Fruit fly (Drosophila melanogaster) whole organism, embryonic: Measurements from ENCODE around the gene CG33647.

ENCODE experiments used
- Ada2b ChIP-seq: fragments of 200-800 bp; sonication (Bioruptor generic); IDR thresholded peaks from 2 replicates; pipeline ENCODE4 v1.3.6; 2022; ENCODE audit warnings: missing biosample characterization, missing genetic modification characterization
- BEAF-32 ChIP-seq: fragments of 200-800 bp; sonication (Bioruptor generic); optimal IDR thresholded peaks from 3 replicates; lab custom pipeline; 2017; ENCODE audit warnings: missing biosample characterization, missing genetic modification characterization, mild to moderate bottlenecking, moderate library complexity, missing genetic modification reagents
- C15 ChIP-seq: fragments of 200-800 bp; sonication (Bioruptor generic); IDR thresholded peaks from 3 replicates; pipeline ENCODE4 v1.3.6; 2022; ENCODE audit warnings: missing biosample characterization, missing genetic modification characterization
- CG10147 ChIP-seq: fragments of 200-800 bp; sonication (Bioruptor generic); optimal IDR thresholded peaks from 2 replicates; lab custom pipeline; 2019; ENCODE audit warnings: missing biosample characterization, mild to moderate bottlenecking, missing genetic modification characterization, moderate library complexity
- CG10267 ChIP-seq: fragments of 200-800 bp; sonication (Bioruptor generic); optimal IDR thresholded peaks from 2 replicates; lab custom pipeline; 2018; ENCODE audit warnings: missing biosample characterization, mild to moderate bottlenecking, missing genetic modification characterization, moderate library complexity
- CG10979 ChIP-seq: fragments of 200-800 bp; sonication (Bioruptor generic); optimal IDR thresholded peaks from 2 replicates; lab custom pipeline; 2018; ENCODE audit warnings: missing biosample characterization, mild to moderate bottlenecking, missing genetic modification characterization, moderate library complexity
- CG12155 ChIP-seq: fragments of 200-800 bp; sonication (Bioruptor generic); optimal IDR thresholded peaks from 3 replicates; lab custom pipeline; 2016; ENCODE audit warnings: missing biosample characterization, missing genetic modification characterization
- CG12299 ChIP-seq: fragments of 200-800 bp; sonication (Bioruptor generic); optimal IDR thresholded peaks from 2 replicates; lab custom pipeline; 2018; ENCODE audit warnings: missing biosample characterization, mild to moderate bottlenecking, missing genetic modification characterization
- CG12391 ChIP-seq: fragments of 200-800 bp; sonication (Bioruptor generic); optimal IDR thresholded peaks from 3 replicates; lab custom pipeline; 2018; ENCODE audit warnings: missing biosample characterization, mild to moderate bottlenecking, missing genetic modification characterization, moderate library complexity
- CG13624 ChIP-seq: fragments of 200-800 bp; sonication (Bioruptor generic); optimal IDR thresholded peaks from 2 replicates; lab custom pipeline; 2016; ENCODE audit warnings: missing biosample characterization, missing genetic modification characterization
- CG14014 ChIP-seq: fragments of 200-800 bp; sonication (Bioruptor generic); IDR thresholded peaks from 2 replicates; pipeline ENCODE4 v1.3.6; 2022; ENCODE audit warnings: missing biosample characterization, missing genetic modification characterization
- CG14050 ChIP-seq: fragments of 200-800 bp; sonication (Bioruptor generic); IDR thresholded peaks from 3 replicates; pipeline ENCODE4 v1.3.6; 2022; ENCODE audit warnings: missing biosample characterization, missing genetic modification characterization
- CG15073 ChIP-seq: fragments of 200-800 bp; sonication (Bioruptor generic); optimal IDR thresholded peaks from 2 replicates; lab custom pipeline; 2016; ENCODE audit warnings: missing biosample characterization, missing genetic modification characterization
- CG16813 ChIP-seq: fragments of 200-800 bp; sonication (Bioruptor generic); IDR thresholded peaks from 3 replicates; pipeline ENCODE4 v1.3.6; 2022; ENCODE audit warnings: missing biosample characterization, missing genetic modification characterization; ENCODE audit not compliant: partially characterized antibody
- CG3281 ChIP-seq: fragments of 200-800 bp; sonication (Bioruptor generic); optimal IDR thresholded peaks from 3 replicates; lab custom pipeline; 2017; ENCODE audit warnings: missing biosample characterization, mild to moderate bottlenecking, missing genetic modification characterization
- CG34376 ChIP-seq: fragments of 200-800 bp; sonication (Bioruptor generic); optimal IDR thresholded peaks from 2 replicates; lab custom pipeline; 2018; ENCODE audit warnings: missing biosample characterization, mild to moderate bottlenecking, missing genetic modification characterization
- CG4360 ChIP-seq: fragments of 200-800 bp; sonication (Bioruptor generic); IDR thresholded peaks from 2 replicates; pipeline ENCODE4 v1.3.6; 2022; ENCODE audit warnings: missing biosample characterization, missing genetic modification characterization
- CG8290 ChIP-seq, 3 experiments: fragments of 200-800 bp; sonication (Bioruptor generic); optimal IDR thresholded peaks; 2 replicates each; lab custom pipeline; 2016 to 2019; ENCODE audit warnings: missing biosample characterization in 3 of 3, missing genetic modification characterization in 3 of 3, mild to moderate bottlenecking in 2 of 3, moderate library complexity in 1 of 3
- CG9797 ChIP-seq: fragments of 200-800 bp; sonication (Bioruptor generic); optimal IDR thresholded peaks from 3 replicates; lab custom pipeline; 2018; ENCODE audit warnings: missing biosample characterization, mild to moderate bottlenecking, missing genetic modification characterization
- CG9817 ChIP-seq: fragments of 200-800 bp; sonication (Bioruptor generic); optimal IDR thresholded peaks from 2 replicates; lab custom pipeline; 2018; ENCODE audit warnings: missing biosample characterization, mild to moderate bottlenecking, missing genetic modification characterization, moderate library complexity
- CG9932 ChIP-seq: fragments of 200-800 bp; sonication (Bioruptor generic); IDR thresholded peaks from 2 replicates; pipeline ENCODE4 v1.3.6; 2022; ENCODE audit warnings: missing biosample characterization, missing genetic modification characterization
- CrebB ChIP-seq: fragments of 200-800 bp; sonication (Bioruptor generic); optimal IDR thresholded peaks from 3 replicates; lab custom pipeline; 2018; ENCODE audit warnings: missing biosample characterization, mild to moderate bottlenecking, missing genetic modification characterization
- E2f2 ChIP-seq: fragments of 200-800 bp; sonication (Bioruptor generic); IDR thresholded peaks from 2 replicates; pipeline ENCODE4 v1.3.6; 2022; ENCODE audit warnings: missing biosample characterization, missing genetic modification characterization
- Ets65A ChIP-seq: fragments of 200-800 bp; sonication (Bioruptor generic); peaks from one replicate; lab custom pipeline; 2016; ENCODE audit warnings: missing biosample characterization, missing genetic modification characterization
- Ets97D ChIP-seq: fragments of 200-800 bp; sonication (Bioruptor generic); optimal IDR thresholded peaks from 3 replicates; lab custom pipeline; 2016; ENCODE audit warnings: missing biosample characterization, missing genetic modification characterization
- Fer1 ChIP-seq: fragments of 200-800 bp; sonication (Bioruptor generic); optimal IDR thresholded peaks from 2 replicates; lab custom pipeline; 2017; ENCODE audit warnings: missing biosample characterization, mild to moderate bottlenecking, missing genetic modification characterization
- HLH4C ChIP-seq: fragments of 200-800 bp; sonication (Bioruptor generic); IDR thresholded peaks from 3 replicates; pipeline ENCODE4 v1.3.6; 2022; ENCODE audit warnings: missing biosample characterization, missing genetic modification characterization; ENCODE audit not compliant: partially characterized antibody
- MBD-R2 ChIP-seq: fragments of 200-800 bp; sonication (Bioruptor generic); IDR thresholded peaks from 2 replicates; pipeline ENCODE4 v1.3.6; 2022; ENCODE audit warnings: missing biosample characterization, missing genetic modification characterization
- Pdp1 ChIP-seq, 2 experiments: fragments of 200-800 bp; sonication (Bioruptor generic); optimal IDR thresholded peaks; 3 replicates each; lab custom pipeline; 2016; ENCODE audit warnings: missing biosample characterization in 2 of 2, missing genetic modification characterization in 2 of 2, mild to moderate bottlenecking in 1 of 2, moderate library complexity in 1 of 2
- Ptx1 ChIP-seq: fragments of 200-800 bp; sonication (Bioruptor generic); IDR thresholded peaks from 2 replicates; pipeline ENCODE4 v1.3.6; 2022; ENCODE audit warnings: missing biosample characterization, missing genetic modification characterization
- Scr ChIP-seq: fragments of 200-800 bp; sonication (Bioruptor generic); IDR thresholded peaks from 2 replicates; pipeline ENCODE4 v1.3.6; 2022; ENCODE audit warnings: missing biosample characterization, missing genetic modification characterization; ENCODE audit not compliant: partially characterized antibody
- Sin3A ChIP-seq: fragments of >200 bp; optimal IDR thresholded peaks from 2 replicates; lab custom pipeline; 2018
- Taf1 ChIP-seq: fragments of 200-800 bp; sonication (Bioruptor generic); IDR thresholded peaks from 2 replicates; pipeline ENCODE4 v1.3.6; 2022; ENCODE audit warnings: missing biosample characterization, missing genetic modification characterization
- Xrp1 ChIP-seq: fragments of 200-800 bp; sonication (Bioruptor generic); IDR thresholded peaks from 2 replicates; pipeline ENCODE4 v1.3.6; 2022; ENCODE audit warnings: missing biosample characterization, missing genetic modification characterization
- YL-1 ChIP-seq: fragments of 200-800 bp; sonication (Bioruptor generic); optimal IDR thresholded peaks from 3 replicates; lab custom pipeline; 2017; ENCODE audit warnings: missing biosample characterization, mild to moderate bottlenecking, missing genetic modification characterization
- chinmo ChIP-seq: fragments of 200-800 bp; sonication (Bioruptor generic); IDR thresholded peaks from 4 replicates; pipeline ENCODE4 v1.3.6; 2022; ENCODE audit warnings: missing biosample characterization, missing genetic modification characterization; ENCODE audit not compliant: partially characterized antibody
- gem ChIP-seq: fragments of 200-800 bp; sonication (Bioruptor generic); optimal IDR thresholded peaks from 2 replicates; lab custom pipeline; 2019; ENCODE audit warnings: missing biosample characterization, mild to moderate bottlenecking, missing genetic modification characterization, moderate library complexity
- gsb ChIP-seq: fragments of 200-800 bp; sonication (Bioruptor generic); IDR thresholded peaks from 2 replicates; pipeline ENCODE4 v1.3.6; 2022; ENCODE audit warnings: missing biosample characterization, missing genetic modification characterization
- hb ChIP-seq: fragments of 200-800 bp; sonication (Bioruptor generic); IDR thresholded peaks from 3 replicates; pipeline ENCODE4 v1.3.6; 2022; ENCODE audit warnings: missing biosample characterization, missing genetic modification characterization; ENCODE audit not compliant: partially characterized antibody
- knrl ChIP-seq: fragments of 200-800 bp; sonication (Bioruptor generic); IDR thresholded peaks from 3 replicates; pipeline ENCODE4 v1.3.6; 2022; ENCODE audit warnings: missing biosample characterization, missing genetic modification characterization; ENCODE audit not compliant: partially characterized antibody
- mam ChIP-seq: fragments of 200-800 bp; sonication (Bioruptor generic); optimal IDR thresholded peaks from 3 replicates; lab custom pipeline; 2016; ENCODE audit warnings: missing biosample characterization, missing genetic modification characterization
- nau ChIP-seq: fragments of 200-800 bp; sonication (Bioruptor generic); optimal IDR thresholded peaks from 3 replicates; lab custom pipeline; 2017; ENCODE audit warnings: missing biosample characterization, mild to moderate bottlenecking, missing genetic modification characterization, missing genetic modification reagents
- nom ChIP-seq: fragments of 200-800 bp; sonication (Bioruptor generic); optimal IDR thresholded peaks from 2 replicates; lab custom pipeline; 2017; ENCODE audit warnings: missing biosample characterization, missing genetic modification characterization, mild to moderate bottlenecking, moderate library complexity, missing genetic modification reagents
- pzg ChIP-seq: fragments of 200-800 bp; sonication (Bioruptor generic); optimal IDR thresholded peaks from 3 replicates; lab custom pipeline; 2018; ENCODE audit warnings: missing biosample characterization, mild to moderate bottlenecking, missing genetic modification characterization, moderate library complexity
- row ChIP-seq: fragments of 200-800 bp; sonication (Bioruptor generic); IDR thresholded peaks from 3 replicates; pipeline ENCODE4 v1.3.6; 2022; ENCODE audit warnings: missing biosample characterization, missing genetic modification characterization
- sens ChIP-seq: fragments of 200-800 bp; sonication (Bioruptor generic); peaks from one replicate; lab custom pipeline; 2016; ENCODE audit warnings: missing biosample characterization, missing genetic modification characterization
- slbo ChIP-seq: fragments of 200-800 bp; sonication (Bioruptor generic); IDR thresholded peaks from 2 replicates; pipeline ENCODE4 v1.3.6; 2022; ENCODE audit warnings: missing biosample characterization, missing genetic modification characterization
- sob ChIP-seq: fragments of 200-800 bp; sonication (Bioruptor generic); IDR thresholded peaks from 2 replicates; pipeline ENCODE4 v1.3.6; 2022; ENCODE audit warnings: missing biosample characterization, missing genetic modification characterization
- tgo ChIP-seq: fragments of 200-800 bp; sonication (Bioruptor generic); IDR thresholded peaks from 3 replicates; pipeline ENCODE4 v1.3.6; 2022; ENCODE audit warnings: missing biosample characterization, missing genetic modification characterization

The CG33647 gene

dm6 chr3L:19260278-19260803, 24.2 kb downstream of the CG33647 start, which contains the start of gene nes:
TSS of gene nes (minus strand) at chr3L:19260679.
- TF ChIP-seq CG12299 (tag; lab: Kevin White, UChicago) (peak; percentile 6), CrebB (peak; percentile 14), Ets65A (GFP tag; lab: Kevin White, UChicago) (peak; percentile 82), CG10979 (tag; lab: Kevin White, UChicago) (no peak), Sin3A (lab: Kevin White, UChicago) (peak; percentile 18), nom (GFP tag; lab: Kevin White, UChicago) (peak; percentile 3), Ptx1 (peak; percentile 25; the same call in 1 of the 2 replicates), knrl (GFP tag; lab: Robert Waterston, UW) (0 out of 3 replicates have a peak, but pooled peaks have one; percentile 29), CG3281 (GFP tag; lab: Kevin White, UChicago) (no peak), hb (GFP tag; lab: Robert Waterston, UW) (no peak), pzg (GFP tag; lab: Kevin White, UChicago) (peak; percentile 54), sob (GFP tag; lab: Robert Waterston, UW) (peak; percentile 46; the same call in 1 of the 2 replicates), row (GFP tag; lab: Robert Waterston, UW) (peak; percentile 81), Taf1 (GFP tag; lab: Robert Waterston, UW) (0 out of 2 replicates have a peak, but pooled peaks have one; percentile 12), Pdp1 (GFP tag; optimal IDR thresholded peaks at IDR 0.05; lab: Kevin White, UChicago) (peak in 1 of 2 experiments; percentile 96), C15 (GFP tag; lab: Robert Waterston, UW) (no peak), mam (GFP tag; lab: Kevin White, UChicago) (peak; percentile 3), Scr (GFP tag; lab: Robert Waterston, UW) (peak; percentile 41), CG12391 (tag; lab: Kevin White, UChicago) (peak; percentile 11), tgo (0 out of 3 replicates have a peak, but pooled peaks have one; percentile 29), CG16813 (GFP tag; lab: Robert Waterston, UW) (peak; percentile 19; the same call in 1 of the 3 replicates), CG10147 (peak; percentile 37), gem (tag; lab: Kevin White, UChicago) (peak; percentile 7), CG9932 (GFP tag; lab: Robert Waterston, UW) (peak; percentile 73), CG10267 (peak; percentile 49), chinmo (GFP tag; lab: Robert Waterston, UW) (peak; percentile 88; the same call in 1 of the 4 replicates), CG12155 (no peak), CG13624 (GFP tag; lab: Kevin White, UChicago) (peak; percentile 1), YL-1 (peak; percentile 7), slbo (GFP tag; lab: Robert Waterston, UW) (peak; percentile 68), CG34376 (GFP tag; lab: Kevin White, UChicago) (peak; percentile 58), CG4360 (peak; percentile 74), CG14050 (GFP tag; lab: Robert Waterston, UW) (peak; percentile 18; the same call in 1 of the 3 replicates), HLH4C (GFP tag; lab: Robert Waterston, UW) (peak; percentile 27; the same call in 1 of the 3 replicates), CG15073 (GFP tag; lab: Kevin White, UChicago) (no peak), Xrp1 (GFP tag; lab: Robert Waterston, UW) (no peak), E2f2 (GFP tag; lab: Robert Waterston, UW) (peak; percentile 25; the same call in 1 of the 2 replicates), Ets97D (GFP tag; lab: Kevin White, UChicago) (peak; percentile 22), sens (GFP tag; lab: Kevin White, UChicago) (peak; percentile 74), CG9797 (GFP tag; lab: Kevin White, UChicago) (peak; percentile 51), CG14014 (GFP tag; lab: Robert Waterston, UW) (no peak), MBD-R2 (GFP tag; lab: Robert Waterston, UW) (peak; percentile 54), nau (no peak), gsb (no peak), CG9817 (tag; lab: Kevin White, UChicago) (peak; percentile 13), Ada2b (GFP tag; lab: Robert Waterston, UW) (0 out of 2 replicates have a peak, but pooled peaks have one; percentile 12), CG8290 (GFP tag; optimal IDR thresholded peaks at IDR 0.05; lab: Kevin White, UChicago) (no peak), CG8290 (tag; optimal IDR thresholded peaks at IDR 0.05; lab: Kevin White, UChicago) (peak in 1 of 2 experiments; percentile 56), BEAF-32 (peak; percentile 11), Fer1 (GFP tag; lab: Kevin White, UChicago) (peak; percentile 7)
